Fruit fly (Drosophila melanogaster) whole organism, embryonic: ENCODE measurements around the gene Dus3.

Experiments
- Antp ChIP-seq: fragments of 200-800 bp; sonication (Bioruptor generic); optimal IDR thresholded peaks from 3 replicates; lab custom pipeline; 2016; ENCODE audit warnings: missing biosample characterization, missing genetic modification characterization
- CG11085 ChIP-seq: fragments of 200-800 bp; sonication (Bioruptor generic); IDR thresholded peaks from 2 replicates; pipeline ENCODE4 v1.3.6; 2022; ENCODE audit warnings: missing biosample characterization, missing genetic modification characterization
- CG11504 ChIP-seq: fragments of 200-800 bp; sonication (Bioruptor generic); optimal IDR thresholded peaks from 3 replicates; lab custom pipeline; 2019; ENCODE audit warnings: missing biosample characterization, mild to moderate bottlenecking, missing genetic modification characterization, moderate library complexity
- CG12104 ChIP-seq: fragments of 200-800 bp; sonication (Bioruptor generic); optimal IDR thresholded peaks from 3 replicates; lab custom pipeline; 2016; ENCODE audit warnings: missing biosample characterization, missing genetic modification characterization
- CG12155 ChIP-seq: fragments of 200-800 bp; sonication (Bioruptor generic); optimal IDR thresholded peaks from 3 replicates; lab custom pipeline; 2016; ENCODE audit warnings: missing biosample characterization, missing genetic modification characterization
- CG12236 ChIP-seq: fragments of 200-800 bp; sonication (Bioruptor generic); optimal IDR thresholded peaks from 2 replicates; lab custom pipeline; 2016; ENCODE audit warnings: missing biosample characterization, missing genetic modification characterization
- CG13287 ChIP-seq: fragments of 200-800 bp; sonication (Bioruptor generic); IDR thresholded peaks from 2 replicates; pipeline ENCODE4 v1.3.6; 2022; ENCODE audit warnings: missing biosample characterization, missing genetic modification characterization; ENCODE audit not compliant: partially characterized antibody
- CG13624 ChIP-seq: fragments of 200-800 bp; sonication (Bioruptor generic); optimal IDR thresholded peaks from 2 replicates; lab custom pipeline; 2016; ENCODE audit warnings: missing biosample characterization, missing genetic modification characterization
- CG14860 ChIP-seq: fragments of 200-800 bp; sonication (Bioruptor generic); IDR thresholded peaks from 3 replicates; pipeline ENCODE4 v1.3.6; 2022; ENCODE audit warnings: missing biosample characterization, missing genetic modification characterization; ENCODE audit not compliant: partially characterized antibody
- CG15073 ChIP-seq: fragments of 200-800 bp; sonication (Bioruptor generic); optimal IDR thresholded peaks from 2 replicates; lab custom pipeline; 2016; ENCODE audit warnings: missing biosample characterization, missing genetic modification characterization
- CG17385 ChIP-seq: fragments of 200-800 bp; sonication (Bioruptor generic); optimal IDR thresholded peaks from 3 replicates; lab custom pipeline; 2018; ENCODE audit warnings: missing biosample characterization, mild to moderate bottlenecking, missing genetic modification characterization
- CG18619 ChIP-seq: fragments of 200-800 bp; sonication (Bioruptor generic); optimal IDR thresholded peaks from 3 replicates; lab custom pipeline; 2017; ENCODE audit warnings: missing biosample characterization, mild to moderate bottlenecking, missing genetic modification characterization
- CG18764 ChIP-seq: fragments of 200-800 bp; sonication (Bioruptor generic); optimal IDR thresholded peaks from 3 replicates; lab custom pipeline; 2016; ENCODE audit warnings: missing biosample characterization, missing genetic modification characterization
- CG2120 ChIP-seq: fragments of 200-800 bp; sonication (Bioruptor generic); optimal IDR thresholded peaks from 3 replicates; lab custom pipeline; 2016; ENCODE audit warnings: missing biosample characterization, missing genetic modification characterization
- CG3065 ChIP-seq: fragments of 200-800 bp; sonication (Bioruptor generic); optimal IDR thresholded peaks from 2 replicates; lab custom pipeline; 2016; ENCODE audit warnings: missing biosample characterization, missing genetic modification characterization
- CG32532 ChIP-seq: fragments of 200-800 bp; sonication (Bioruptor generic); IDR thresholded peaks from 2 replicates; pipeline ENCODE4 v1.3.6; 2022; ENCODE audit warnings: missing biosample characterization, missing genetic modification characterization
- CG5180 ChIP-seq: fragments of 200-800 bp; sonication (Bioruptor generic); optimal IDR thresholded peaks from 3 replicates; lab custom pipeline; 2017; ENCODE audit warnings: missing biosample characterization, missing genetic modification characterization, mild to moderate bottlenecking, moderate library complexity, missing genetic modification reagents
- CG7963 ChIP-seq: fragments of 200-800 bp; sonication (Bioruptor generic); IDR thresholded peaks from 3 replicates; pipeline ENCODE4 v1.3.6; 2022; ENCODE audit warnings: missing biosample characterization, missing genetic modification characterization; ENCODE audit not compliant: partially characterized antibody
- CG8290 ChIP-seq, 3 experiments: fragments of 200-800 bp; sonication (Bioruptor generic); optimal IDR thresholded peaks; 2 replicates each; lab custom pipeline; 2016 to 2019; ENCODE audit warnings: missing biosample characterization in 3 of 3, missing genetic modification characterization in 3 of 3, mild to moderate bottlenecking in 2 of 3, moderate library complexity in 1 of 3
- CG8478 ChIP-seq: fragments of >200 bp; optimal IDR thresholded peaks from 2 replicates; lab custom pipeline; 2018
- CG8944 ChIP-seq: fragments of 200-800 bp; sonication (Bioruptor generic); optimal IDR thresholded peaks from 3 replicates; lab custom pipeline; 2016; ENCODE audit warnings: missing biosample characterization, missing genetic modification characterization
- CTCF ChIP-seq: fragments of 200-800 bp; sonication (Bioruptor generic); optimal IDR thresholded peaks from 2 replicates; lab custom pipeline; 2017; ENCODE audit warnings: missing biosample characterization, mild to moderate bottlenecking, missing genetic modification characterization, moderate library complexity
- Dbx ChIP-seq: fragments of 200-800 bp; sonication (Bioruptor generic); IDR thresholded peaks from 3 replicates; pipeline ENCODE4 v1.3.6; 2022; ENCODE audit warnings: missing biosample characterization, missing genetic modification characterization
- HHEX ChIP-seq: fragments of 200-800 bp; sonication (Bioruptor generic); optimal IDR thresholded peaks from 3 replicates; lab custom pipeline; 2017; ENCODE audit warnings: missing biosample characterization, mild to moderate bottlenecking, missing genetic modification characterization, missing genetic modification reagents
- HmgD ChIP-seq: fragments of 200-800 bp; sonication (Bioruptor generic); optimal IDR thresholded peaks from 3 replicates; lab custom pipeline; 2016; ENCODE audit warnings: missing biosample characterization, missing genetic modification characterization
- Meics ChIP-seq: fragments of 200-800 bp; sonication (Bioruptor generic); optimal IDR thresholded peaks from 2 replicates; lab custom pipeline; 2017; ENCODE audit warnings: missing biosample characterization, mild to moderate bottlenecking, missing genetic modification characterization
- Neu2 ChIP-seq: fragments of 200-800 bp; sonication (Bioruptor generic); optimal IDR thresholded peaks from 3 replicates; lab custom pipeline; 2016; ENCODE audit warnings: missing biosample characterization, missing genetic modification characterization, borderline replicate concordance
- Nf-YC ChIP-seq: fragments of 200-800 bp; optimal IDR thresholded peaks from 3 replicates; lab custom pipeline; 2019; ENCODE audit warnings: missing biosample characterization, mild to moderate bottlenecking, missing genetic modification characterization, moderate library complexity
- Opbp ChIP-seq: fragments of 200-800 bp; sonication (Bioruptor generic); IDR thresholded peaks from 3 replicates; pipeline ENCODE4 v1.3.6; 2022; ENCODE audit warnings: missing biosample characterization, missing genetic modification characterization; ENCODE audit not compliant: partially characterized antibody
- cad ChIP-seq: fragments of >200 bp; optimal IDR thresholded peaks from 2 replicates; lab custom pipeline; 2017; ENCODE audit warnings: missing biosample characterization, missing genetic modification characterization
- chif ChIP-seq, 2 experiments: fragments of 200-800 bp; sonication (Bioruptor generic); optimal IDR thresholded peaks; 3 replicates each; lab custom pipeline; 2016; ENCODE audit warnings: missing biosample characterization in 2 of 2, missing genetic modification characterization in 2 of 2
- crol ChIP-seq: fragments of 200-800 bp; sonication (Bioruptor generic); IDR thresholded peaks from 2 replicates; pipeline ENCODE4 v1.3.6; 2022; ENCODE audit warnings: missing biosample characterization, missing genetic modification characterization
- dysf ChIP-seq: fragments of 200-800 bp; sonication (Bioruptor generic); IDR thresholded peaks from 3 replicates; pipeline ENCODE4 v1.3.6; 2022; ENCODE audit warnings: missing biosample characterization, missing genetic modification characterization
- gfzf ChIP-seq: fragments of 200-800 bp; sonication (Bioruptor generic); optimal IDR thresholded peaks from 2 replicates; lab custom pipeline; 2016; ENCODE audit warnings: missing biosample characterization, mild to moderate bottlenecking, missing genetic modification characterization, moderate library complexity
- jing ChIP-seq: fragments of 200-800 bp; sonication (Bioruptor generic); optimal IDR thresholded peaks from 2 replicates; lab custom pipeline; 2018; ENCODE audit warnings: missing biosample characterization, mild to moderate bottlenecking, missing genetic modification characterization
- mam ChIP-seq: fragments of 200-800 bp; sonication (Bioruptor generic); optimal IDR thresholded peaks from 3 replicates; lab custom pipeline; 2016; ENCODE audit warnings: missing biosample characterization, missing genetic modification characterization
- nerfin-2 ChIP-seq: fragments of 200-800 bp; sonication (Bioruptor generic); IDR thresholded peaks from 2 replicates; pipeline ENCODE4 v1.3.6; 2022; ENCODE audit warnings: missing biosample characterization, missing genetic modification characterization; ENCODE audit not compliant: partially characterized antibody
- oc ChIP-seq: fragments of 200-800 bp; sonication (Bioruptor generic); optimal IDR thresholded peaks from 2 replicates; lab custom pipeline; 2018; ENCODE audit warnings: missing biosample characterization, mild to moderate bottlenecking, missing genetic modification characterization, moderate library complexity
- org-1 ChIP-seq: fragments of 200-800 bp; sonication (Bioruptor generic); optimal IDR thresholded peaks from 2 replicates; lab custom pipeline; 2017; ENCODE audit warnings: missing biosample characterization, missing genetic modification characterization
- prd ChIP-seq, 3 experiments: fragments of >200 bp in 2 of 3; fragments of 200-800 bp in 1 of 3; sonication (Bioruptor generic) in 1 of 3; optimal IDR thresholded peaks in 2 of 3; IDR thresholded peaks in 1 of 3; 2 replicates in 2 of 3; 3 replicates in 1 of 3; pipeline versions ENCODE4 v1.3.6 to Lab custom; 2017 to 2022; ENCODE audit warnings: missing biosample characterization in 1 of 3, missing genetic modification characterization in 1 of 3
- ranshi ChIP-seq: fragments of 200-800 bp; sonication (Bioruptor generic); IDR thresholded peaks from 2 replicates; pipeline ENCODE4 v1.3.6; 2022; ENCODE audit warnings: missing biosample characterization, missing genetic modification characterization
- rib ChIP-seq: fragments of 200-800 bp; sonication (Bioruptor generic); IDR thresholded peaks from 2 replicates; pipeline ENCODE4 v1.3.6; 2022; ENCODE audit warnings: missing biosample characterization, missing genetic modification characterization
- sd ChIP-seq: fragments of 200-800 bp; sonication (Bioruptor generic); optimal IDR thresholded peaks from 3 replicates; lab custom pipeline; 2018; ENCODE audit warnings: missing biosample characterization, mild to moderate bottlenecking, missing genetic modification characterization, moderate library complexity
- sob ChIP-seq: fragments of 200-800 bp; sonication (Bioruptor generic); IDR thresholded peaks from 2 replicates; pipeline ENCODE4 v1.3.6; 2022; ENCODE audit warnings: missing biosample characterization, missing genetic modification characterization
- sr ChIP-seq: fragments of 200-800 bp; sonication (Bioruptor generic); IDR thresholded peaks from 3 replicates; pipeline ENCODE4 v1.3.6; 2022; ENCODE audit warnings: missing biosample characterization, missing genetic modification characterization
- vnd ChIP-seq: fragments of 200-800 bp; sonication (Bioruptor generic); IDR thresholded peaks from 3 replicates; pipeline ENCODE4 v1.3.6; 2022; ENCODE audit warnings: missing biosample characterization, missing genetic modification characterization; ENCODE audit not compliant: partially characterized antibody
- wdn ChIP-seq: fragments of 200-800 bp; sonication (Bioruptor generic); IDR thresholded peaks from 2 replicates; pipeline ENCODE4 v1.3.6; 2022; ENCODE audit warnings: missing biosample characterization, missing genetic modification characterization
- wek ChIP-seq: fragments of 200-800 bp; sonication (Bioruptor generic); optimal IDR thresholded peaks from 3 replicates; lab custom pipeline; 2018; ENCODE audit warnings: missing biosample characterization, mild to moderate bottlenecking, missing genetic modification characterization, moderate library complexity

Dus3 gene

DNA sequence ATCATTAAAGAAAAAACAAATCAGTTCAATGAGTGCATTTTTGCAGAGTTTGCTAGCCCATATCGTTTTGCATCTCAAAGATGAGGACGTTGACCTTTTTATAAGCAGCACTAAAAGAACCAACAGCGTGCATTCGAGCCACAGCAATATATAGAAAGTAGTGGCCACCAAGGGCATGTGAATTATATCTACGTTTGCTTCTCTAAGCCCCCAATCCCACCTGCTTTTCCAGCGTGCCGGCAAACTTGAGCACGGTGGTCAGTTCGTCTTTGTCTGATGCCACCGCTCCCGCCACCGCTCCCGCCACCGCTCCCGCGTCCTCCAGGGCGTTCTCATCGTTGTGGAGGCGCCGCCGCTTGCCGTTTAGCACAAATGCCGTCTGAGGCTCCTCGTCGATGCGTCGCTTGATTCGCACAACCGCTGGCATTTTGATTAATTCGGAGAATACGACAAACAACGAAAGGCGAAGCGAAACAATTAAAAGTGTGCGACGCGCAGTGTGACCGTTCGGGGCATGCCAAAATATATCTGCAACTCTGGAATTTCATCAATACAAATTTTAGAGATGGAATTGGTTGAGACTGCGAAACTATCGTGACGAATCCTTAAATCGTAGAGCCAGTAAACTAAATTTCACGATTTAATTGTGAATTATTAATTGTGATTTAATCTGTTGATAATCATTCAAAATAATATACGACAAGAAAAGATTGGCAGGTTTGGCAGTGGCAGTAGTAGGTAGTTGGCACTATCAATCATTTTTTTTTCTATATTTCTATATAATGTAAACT, 36.8 kb downstream of the Dus3 start (continued):
- TF ChIP-seq CG32532 (GFP tag; lab: Robert Waterston, UW), result peak; percentile 65
- peak; percentile 39; the same call in 1 of the 3 replicates for TF ChIP-seq dysf
- TF ChIP-seq CG8478 (lab: Kevin White, UChicago), result no peak
- TF ChIP-seq CG13624 (GFP tag; lab: Kevin White, UChicago), result peak; percentile 63
- no peak for TF ChIP-seq jing (GFP tag; lab: Kevin White, UChicago)
- peak; percentile 95 for TF ChIP-seq crol (GFP tag; lab: Robert Waterston, UW)
- TF ChIP-seq CG12155, result peak; percentile 33
- peak; percentile 18 for TF ChIP-seq CG12236 (GFP tag; lab: Kevin White, UChicago)
- no peak for TF ChIP-seq sr (GFP tag; lab: Robert Waterston, UW)
- peak; percentile 27 for TF ChIP-seq Nf-YC (tag; lab: Kevin White, UChicago)
- no peak for TF ChIP-seq CTCF
- TF ChIP-seq gfzf (GFP tag; lab: Kevin White, UChicago), result peak; percentile 89
- no peak for TF ChIP-seq cad (GFP tag; lab: Kevin White, UChicago)
- TF ChIP-seq Opbp (GFP tag; lab: Robert Waterston, UW), result peak; percentile 84; the same call in 2 of the 3 replicates
- no peak for TF ChIP-seq oc (tag; lab: Kevin White, UChicago)
- TF ChIP-seq Meics, result peak; percentile 59
- TF ChIP-seq chif (GFP tag; optimal IDR thresholded peaks at IDR 0.05; lab: Kevin White, UChicago), result peak; percentile 10 to 67
- TF ChIP-seq CG18619 (GFP tag; lab: Kevin White, UChicago), result peak; percentile 47
- TF ChIP-seq CG15073, result no peak
- TF ChIP-seq nerfin-2 (GFP tag; lab: Robert Waterston, UW), result 0 out of 2 replicates have a peak, but pooled peaks have one; percentile 8
- TF ChIP-seq ranshi (GFP tag; lab: Robert Waterston, UW), result 0 out of 2 replicates have a peak, but pooled peaks have one; percentile 6
- peak; percentile 46 for TF ChIP-seq CG11504 (tag; lab: Kevin White, UChicago)
- TF ChIP-seq CG17385 (GFP tag; lab: Kevin White, UChicago), result peak; percentile 45
- TF ChIP-seq org-1 (GFP tag; lab: Kevin White, UChicago), result no peak
- TF ChIP-seq CG13287 (GFP tag; lab: Robert Waterston, UW), result peak; percentile 87
- TF ChIP-seq CG11085 (GFP tag; lab: Robert Waterston, UW), result no peak
- no peak for TF ChIP-seq Neu2 (GFP tag; lab: Kevin White, UChicago)
- TF ChIP-seq CG2120 (GFP tag; lab: Kevin White, UChicago), result peak; percentile 79
- TF ChIP-seq CG18764 (GFP tag; lab: Kevin White, UChicago), result peak; percentile 37
- 0 out of 3 replicates have a peak, but pooled peaks have one; percentile 31 for TF ChIP-seq CG7963 (GFP tag; lab: Robert Waterston, UW)
- no peak for TF ChIP-seq CG3065 (GFP tag; lab: Kevin White, UChicago)
- peak; percentile 54 for TF ChIP-seq CG14860 (GFP tag; lab: Robert Waterston, UW)
- peak; percentile 16 for TF ChIP-seq CG5180
- TF ChIP-seq mam (GFP tag; lab: Kevin White, UChicago), result peak; percentile 51
- TF ChIP-seq HmgD, result peak; percentile 60
- TF ChIP-seq wdn (GFP tag; lab: Robert Waterston, UW), result no peak
- TF ChIP-seq Dbx (GFP tag; lab: Robert Waterston, UW), result peak; percentile 27; the same call in 1 of the 3 replicates
- no peak for TF ChIP-seq HHEX
- TF ChIP-seq sd (tag; lab: Kevin White, UChicago), result peak; percentile 95
- peak; percentile 47 for TF ChIP-seq CG8944 (GFP tag; lab: Kevin White, UChicago)
- TF ChIP-seq CG12104 (GFP tag; lab: Kevin White, UChicago), result no peak
- peak; percentile 10; the same call in 1 of the 2 replicates for TF ChIP-seq sob
- no peak for TF ChIP-seq wek (GFP tag; lab: Kevin White, UChicago)
- no peak for TF ChIP-seq rib
- peak; percentile 37 for TF ChIP-seq Antp (GFP tag; lab: Kevin White, UChicago)
- no peak for TF ChIP-seq prd (optimal IDR thresholded peaks at IDR 0.05; lab: Kevin White, UChicago)
- peak; percentile 62; the same call in 2 of the 3 replicates for TF ChIP-seq prd (GFP tag; IDR thresholded peaks at IDR 0.05; lab: Robert Waterston, UW)
- TF ChIP-seq CG8290 (GFP tag; optimal IDR thresholded peaks at IDR 0.05; lab: Kevin White, UChicago), result peak; percentile 33
- peak in 1 of 2 experiments; percentile 70 for TF ChIP-seq CG8290 (tag; optimal IDR thresholded peaks at IDR 0.05; lab: Kevin White, UChicago)
- TF ChIP-seq vnd (GFP tag; lab: Robert Waterston, UW), result peak; percentile 75
